Fruit fly (Drosophila melanogaster) whole organism, embryonic: ENCODE results near the gene CG14342.
A peak's percentile ranks its signal among the peaks of the same experiment; 100 is the strongest.

Experiments
- Ada2b ChIP-seq: fragments of 200-800 bp; sonication (Bioruptor generic); IDR thresholded peaks from 2 replicates; pipeline ENCODE4 v1.3.6; 2022; ENCODE audit warnings: missing biosample characterization, missing genetic modification characterization
- Atf3 ChIP-seq: fragments of 200-800 bp; sonication (Bioruptor generic); optimal IDR thresholded peaks from 3 replicates; lab custom pipeline; 2016; ENCODE audit warnings: missing biosample characterization, missing genetic modification characterization
- BEAF-32 ChIP-seq: fragments of 200-800 bp; sonication (Bioruptor generic); optimal IDR thresholded peaks from 3 replicates; lab custom pipeline; 2017; ENCODE audit warnings: missing biosample characterization, missing genetic modification characterization, mild to moderate bottlenecking, moderate library complexity, missing genetic modification reagents
- CG12104 ChIP-seq: fragments of 200-800 bp; sonication (Bioruptor generic); optimal IDR thresholded peaks from 3 replicates; lab custom pipeline; 2016; ENCODE audit warnings: missing biosample characterization, missing genetic modification characterization
- CG12155 ChIP-seq: fragments of 200-800 bp; sonication (Bioruptor generic); optimal IDR thresholded peaks from 3 replicates; lab custom pipeline; 2016; ENCODE audit warnings: missing biosample characterization, missing genetic modification characterization
- CG12299 ChIP-seq: fragments of 200-800 bp; sonication (Bioruptor generic); optimal IDR thresholded peaks from 2 replicates; lab custom pipeline; 2018; ENCODE audit warnings: missing biosample characterization, mild to moderate bottlenecking, missing genetic modification characterization
- CG12659 ChIP-seq: fragments of 200-800 bp; sonication (Bioruptor generic); optimal IDR thresholded peaks from 3 replicates; lab custom pipeline; 2017; ENCODE audit warnings: mild to moderate bottlenecking, missing biosample characterization, missing genetic modification reagents, missing genetic modification characterization
- CG15514 ChIP-seq: fragments of 200-800 bp; sonication (Bioruptor generic); optimal IDR thresholded peaks from 3 replicates; lab custom pipeline; 2017; ENCODE audit warnings: missing biosample characterization, missing genetic modification characterization, mild to moderate bottlenecking, moderate library complexity, missing genetic modification reagents
- CG17385 ChIP-seq: fragments of 200-800 bp; sonication (Bioruptor generic); optimal IDR thresholded peaks from 3 replicates; lab custom pipeline; 2018; ENCODE audit warnings: missing biosample characterization, mild to moderate bottlenecking, missing genetic modification characterization
- CG17912 ChIP-seq: fragments of 200-800 bp; sonication (Bioruptor generic); optimal IDR thresholded peaks from 2 replicates; lab custom pipeline; 2018; ENCODE audit warnings: missing biosample characterization, mild to moderate bottlenecking, missing genetic modification characterization
- CG2120 ChIP-seq: fragments of 200-800 bp; sonication (Bioruptor generic); optimal IDR thresholded peaks from 3 replicates; lab custom pipeline; 2016; ENCODE audit warnings: missing biosample characterization, missing genetic modification characterization
- CG31388 ChIP-seq: fragments of 200-800 bp; sonication (Bioruptor generic); optimal IDR thresholded peaks from 2 replicates; lab custom pipeline; 2016; ENCODE audit warnings: missing biosample characterization, missing genetic modification characterization
- CG32532 ChIP-seq: fragments of 200-800 bp; sonication (Bioruptor generic); IDR thresholded peaks from 2 replicates; pipeline ENCODE4 v1.3.6; 2022; ENCODE audit warnings: missing biosample characterization, missing genetic modification characterization
- CG34422 ChIP-seq: fragments of 200-800 bp; sonication (Bioruptor generic); IDR thresholded peaks from 3 replicates; pipeline ENCODE4 v1.3.6; 2022; ENCODE audit warnings: missing biosample characterization, missing genetic modification characterization
- CG3838 ChIP-seq: fragments of 200-800 bp; sonication (Bioruptor generic); optimal IDR thresholded peaks from 3 replicates; lab custom pipeline; 2016; ENCODE audit warnings: missing biosample characterization, missing genetic modification characterization
- CG6689 ChIP-seq: fragments of 200-800 bp; sonication (Bioruptor generic); IDR thresholded peaks from 2 replicates; pipeline ENCODE4 v1.3.6; 2022; ENCODE audit warnings: missing biosample characterization, missing genetic modification characterization
- CG8281 ChIP-seq: fragments of 200-800 bp; sonication (Bioruptor generic); optimal IDR thresholded peaks from 2 replicates; lab custom pipeline; 2018; ENCODE audit warnings: missing biosample characterization, mild to moderate bottlenecking, missing genetic modification characterization, moderate library complexity
- CG8388 ChIP-seq: fragments of 200-800 bp; sonication (Bioruptor generic); optimal IDR thresholded peaks from 2 replicates; lab custom pipeline; 2019; ENCODE audit warnings: missing biosample characterization, mild to moderate bottlenecking, missing genetic modification characterization, moderate library complexity
- CG8944 ChIP-seq: fragments of 200-800 bp; sonication (Bioruptor generic); optimal IDR thresholded peaks from 3 replicates; lab custom pipeline; 2016; ENCODE audit warnings: missing biosample characterization, missing genetic modification characterization
- CHES-1-like ChIP-seq: fragments of 200-800 bp; sonication (Bioruptor generic); optimal IDR thresholded peaks from 2 replicates; lab custom pipeline; 2016; ENCODE audit warnings: missing biosample characterization, missing genetic modification characterization
- Elba2 ChIP-seq: fragments of 200-800 bp; sonication (Bioruptor generic); optimal IDR thresholded peaks from 3 replicates; lab custom pipeline; 2016; ENCODE audit warnings: missing biosample characterization, missing genetic modification characterization
- Fer1 ChIP-seq: fragments of 200-800 bp; sonication (Bioruptor generic); optimal IDR thresholded peaks from 2 replicates; lab custom pipeline; 2017; ENCODE audit warnings: missing biosample characterization, mild to moderate bottlenecking, missing genetic modification characterization
- HLH54F ChIP-seq: fragments of 200-800 bp; sonication (Bioruptor generic); optimal IDR thresholded peaks from 3 replicates; lab custom pipeline; 2016; ENCODE audit warnings: missing biosample characterization, missing genetic modification characterization
- Lhr ChIP-seq: fragments of 200-800 bp; sonication (Bioruptor generic); optimal IDR thresholded peaks from 3 replicates; lab custom pipeline; 2017; ENCODE audit warnings: mild to moderate bottlenecking, missing biosample characterization, missing genetic modification reagents, missing genetic modification characterization
- NFAT ChIP-seq: fragments of 200-800 bp; sonication (Bioruptor generic); IDR thresholded peaks from 2 replicates; pipeline ENCODE4 v1.3.6; 2022; ENCODE audit warnings: missing biosample characterization, missing genetic modification characterization
- Oli ChIP-seq: fragments of 200-800 bp; sonication (Bioruptor generic); optimal IDR thresholded peaks from 2 replicates; lab custom pipeline; 2018; ENCODE audit warnings: missing biosample characterization, mild to moderate bottlenecking, missing genetic modification characterization, moderate library complexity
- PHDP ChIP-seq: fragments of 200-800 bp; sonication (Bioruptor generic); optimal IDR thresholded peaks from 3 replicates; lab custom pipeline; 2018; ENCODE audit warnings: missing biosample characterization, mild to moderate bottlenecking, missing genetic modification characterization, moderate library complexity
- Ssrp ChIP-seq: fragments of 200-800 bp; sonication (Bioruptor generic); optimal IDR thresholded peaks from 2 replicates; lab custom pipeline; 2018; ENCODE audit warnings: missing biosample characterization, mild to moderate bottlenecking, missing genetic modification characterization, moderate library complexity
- Trl ChIP-seq, 3 experiments: fragments of >200 bp in 2 of 3; fragments of 200-800 bp in 1 of 3; sonication (Bioruptor generic) in 1 of 3; optimal IDR thresholded peaks; 2 replicates in 1 of 3; 3 replicates in 2 of 3; lab custom pipeline; 2016 to 2017; ENCODE audit warnings: missing biosample characterization in 1 of 3, missing genetic modification characterization in 1 of 3
- aop ChIP-seq: fragments of 200-800 bp; sonication (Bioruptor generic); IDR thresholded peaks from 2 replicates; pipeline ENCODE4 v1.3.6; 2022; ENCODE audit warnings: missing biosample characterization, missing genetic modification characterization
- bcd ChIP-seq: fragments of 200-800 bp; sonication (Bioruptor generic); optimal IDR thresholded peaks from 2 replicates; lab custom pipeline; 2017; ENCODE audit warnings: missing biosample characterization, mild to moderate bottlenecking, missing genetic modification characterization
- bowl ChIP-seq: fragments of 200-800 bp; sonication (Bioruptor generic); IDR thresholded peaks from 2 replicates; pipeline ENCODE4 v1.3.6; 2022; ENCODE audit warnings: missing biosample characterization, missing genetic modification characterization
- chinmo ChIP-seq: fragments of 200-800 bp; sonication (Bioruptor generic); IDR thresholded peaks from 4 replicates; pipeline ENCODE4 v1.3.6; 2022; ENCODE audit warnings: missing biosample characterization, missing genetic modification characterization; ENCODE audit not compliant: partially characterized antibody
- croc ChIP-seq: fragments of 200-800 bp; sonication (Bioruptor generic); conservative IDR thresholded peaks from 3 replicates; pipeline ENCODE4 v1.3.6; 2022; ENCODE audit warnings: missing biosample characterization, missing genetic modification characterization
- da ChIP-seq: fragments of 200-800 bp; sonication (Bioruptor generic); optimal IDR thresholded peaks from 2 replicates; lab custom pipeline; 2016; ENCODE audit warnings: missing biosample characterization, missing genetic modification characterization
- ewg ChIP-seq: fragments of 200-800 bp; sonication (Bioruptor generic); optimal IDR thresholded peaks from 3 replicates; lab custom pipeline; 2017; ENCODE audit warnings: mild to moderate bottlenecking, missing biosample characterization, missing genetic modification reagents, missing genetic modification characterization
- eyg ChIP-seq: fragments of 200-800 bp; sonication (Bioruptor generic); optimal IDR thresholded peaks from 3 replicates; lab custom pipeline; 2016; ENCODE audit warnings: missing biosample characterization, missing genetic modification characterization
- fd96Cb ChIP-seq: fragments of 200-800 bp; sonication (Bioruptor generic); optimal IDR thresholded peaks from 2 replicates; lab custom pipeline; 2018; ENCODE audit warnings: missing biosample characterization, mild to moderate bottlenecking, missing genetic modification characterization, moderate library complexity
- insv ChIP-seq, 2 experiments: fragments of 200-800 bp; sonication (Bioruptor generic); optimal IDR thresholded peaks; 3 replicates each; lab custom pipeline; 2016 to 2018; ENCODE audit warnings: missing biosample characterization in 2 of 2, missing genetic modification characterization in 2 of 2
- mirr ChIP-seq: fragments of 200-800 bp; sonication (Bioruptor generic); optimal IDR thresholded peaks from 3 replicates; lab custom pipeline; 2018; ENCODE audit warnings: missing biosample characterization, mild to moderate bottlenecking, missing genetic modification characterization
- pzg ChIP-seq: fragments of 200-800 bp; sonication (Bioruptor generic); optimal IDR thresholded peaks from 3 replicates; lab custom pipeline; 2018; ENCODE audit warnings: missing biosample characterization, mild to moderate bottlenecking, missing genetic modification characterization, moderate library complexity
- ranshi ChIP-seq: fragments of 200-800 bp; sonication (Bioruptor generic); IDR thresholded peaks from 2 replicates; pipeline ENCODE4 v1.3.6; 2022; ENCODE audit warnings: missing biosample characterization, missing genetic modification characterization
- schlank ChIP-seq: fragments of 200-800 bp; sonication (Bioruptor generic); optimal IDR thresholded peaks from 2 replicates; lab custom pipeline; 2018; ENCODE audit warnings: missing biosample characterization, mild to moderate bottlenecking, missing genetic modification characterization
- slp2 ChIP-seq: fragments of 200-800 bp; sonication (Bioruptor generic); optimal IDR thresholded peaks from 2 replicates; lab custom pipeline; 2016; ENCODE audit warnings: missing biosample characterization, missing genetic modification characterization
- ssp ChIP-seq: fragments of 200-800 bp; sonication (Bioruptor generic); IDR thresholded peaks from 2 replicates; pipeline ENCODE4 v1.3.6; 2022; ENCODE audit warnings: missing biosample characterization, missing genetic modification characterization
- sug ChIP-seq: fragments of 200-800 bp; optimal IDR thresholded peaks from 2 replicates; lab custom pipeline; 2019; ENCODE audit warnings: missing biosample characterization, mild to moderate bottlenecking, missing genetic modification characterization, moderate library complexity
- trem ChIP-seq: fragments of 200-800 bp; optimal IDR thresholded peaks from 3 replicates; lab custom pipeline; 2019; ENCODE audit warnings: missing biosample characterization, mild to moderate bottlenecking, missing genetic modification characterization, moderate library complexity
- unpg ChIP-seq: fragments of 200-800 bp; sonication (Bioruptor generic); optimal IDR thresholded peaks from 3 replicates; lab custom pipeline; 2018; ENCODE audit warnings: missing biosample characterization, mild to moderate bottlenecking, missing genetic modification characterization, moderate library complexity

The CG14342 gene

DNA sequence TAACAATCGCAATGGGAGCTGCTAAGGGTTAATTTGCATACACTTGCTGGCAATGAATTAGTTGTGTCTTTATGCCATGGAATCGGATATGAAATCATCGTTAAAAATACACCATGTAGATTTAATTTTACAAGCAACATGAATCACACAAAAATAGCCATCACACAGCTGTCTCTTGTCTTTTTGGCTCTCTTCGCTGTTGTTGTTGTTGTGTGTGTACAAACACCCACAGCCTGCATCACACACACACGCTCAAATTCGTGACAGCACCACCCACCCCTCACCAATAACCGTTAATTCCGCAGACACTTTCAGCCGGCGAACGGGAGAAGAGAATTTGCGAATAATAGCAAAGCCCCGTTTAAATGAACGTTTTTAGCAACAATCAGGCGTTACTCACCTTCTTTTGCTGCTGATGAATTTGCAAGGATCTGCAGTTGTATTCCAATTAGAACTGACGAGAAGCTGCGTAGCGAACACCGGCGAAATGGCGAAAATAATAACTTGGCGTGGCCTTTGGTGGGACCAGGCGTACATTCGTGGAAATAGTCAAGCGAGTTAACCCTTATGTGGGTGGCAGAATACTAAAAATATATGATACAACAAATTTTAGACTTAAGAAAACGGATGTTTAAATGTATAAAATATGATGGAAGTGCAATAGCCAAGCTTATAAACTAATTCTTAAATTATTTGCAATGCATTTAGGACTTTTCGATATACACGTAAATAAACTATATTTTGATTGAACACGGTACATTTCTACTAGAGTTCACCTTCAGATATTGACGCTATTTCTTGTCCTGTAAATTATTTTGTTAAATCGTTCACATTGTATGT, 46.1 kb upstream of the CG14342 start, which contains the start of gene capt:
capt (minus strand) TSS at position 584 of the 840 bp plus-strand sequence.
- TF ChIP-seq ranshi (GFP tag; lab: Robert Waterston, UW) (peak; percentile 20; the same call in 1 of the 2 replicates), CG8388 (GFP tag; lab: Kevin White, UChicago) (peak; percentile 10), croc (GFP tag; lab: Robert Waterston, UW) (no peak), CG6689 (peak; percentile 68), CG17912 (GFP tag; lab: Kevin White, UChicago) (no peak), CG8281 (tag; lab: Kevin White, UChicago) (no peak), trem (tag; lab: Kevin White, UChicago) (peak; percentile 9), Lhr (GFP tag; lab: Kevin White, UChicago) (peak; percentile 12), da (GFP tag; lab: Kevin White, UChicago) (no peak), CG12299 (tag; lab: Kevin White, UChicago) (no peak), pzg (GFP tag; lab: Kevin White, UChicago) (peak; percentile 39), CG12104 (peak; percentile 65), CG32532 (peak; percentile 41; the same call in 1 of the 2 replicates), Trl (optimal IDR thresholded peaks at IDR 0.05; lab: Kevin White, UChicago) (peak in 1 of 2 experiments; percentile 30), Trl (GFP tag; optimal IDR thresholded peaks at IDR 0.05; lab: Kevin White, UChicago) (no peak), CG17385 (GFP tag; lab: Kevin White, UChicago) (peak; percentile 10), bowl (GFP tag; lab: Robert Waterston, UW) (no peak), CHES-1-like (no peak), PHDP (tag; lab: Kevin White, UChicago) (peak; percentile 35), CG3838 (GFP tag; lab: Kevin White, UChicago) (no peak), CG12155 (GFP tag; lab: Kevin White, UChicago) (peak; percentile 72), Ssrp (tag; lab: Kevin White, UChicago) (peak; percentile 22), Elba2 (GFP tag; lab: Kevin White, UChicago) (peak; percentile 79), Fer1 (peak; percentile 10), eyg (no peak), bcd (GFP tag; lab: Kevin White, UChicago) (peak; percentile 26), chinmo (peak; percentile 82; the same call in 1 of the 4 replicates), insv (GFP tag; optimal IDR thresholded peaks at IDR 0.05; lab: Kevin White, UChicago) (peak; percentile 51 to 85), slp2 (peak; percentile 18), Atf3 (GFP tag; lab: Kevin White, UChicago) (no peak), aop (GFP tag; lab: Robert Waterston, UW) (0 out of 2 replicates have a peak, but pooled peaks have one; percentile 8), CG15514 (GFP tag; lab: Kevin White, UChicago) (peak; percentile 50), sug (tag; lab: Kevin White, UChicago) (peak; percentile 38), CG31388 (GFP tag; lab: Kevin White, UChicago) (no peak), HLH54F (GFP tag; lab: Kevin White, UChicago) (peak; percentile 16), ssp (GFP tag; lab: Robert Waterston, UW) (peak; percentile 41), schlank (tag; lab: Kevin White, UChicago) (peak; percentile 27), NFAT (GFP tag; lab: Robert Waterston, UW) (peak; percentile 45; the same call in 1 of the 2 replicates), ewg (GFP tag; lab: Kevin White, UChicago) (peak; percentile 5), BEAF-32 (GFP tag; lab: Kevin White, UChicago) (peak; percentile 24), CG34422 (GFP tag; lab: Robert Waterston, UW) (peak; percentile 95), CG2120 (GFP tag; lab: Kevin White, UChicago) (peak; percentile 74), CG8944 (GFP tag; lab: Kevin White, UChicago) (no peak), CG12659 (GFP tag; lab: Kevin White, UChicago) (peak; percentile 28), fd96Cb (tag; lab: Kevin White, UChicago) (peak; percentile 11), Oli (tag; lab: Kevin White, UChicago) (peak; percentile 34), Ada2b (GFP tag; lab: Robert Waterston, UW) (peak; percentile 34; the same call in 1 of the 2 replicates), mirr (GFP tag; lab: Kevin White, UChicago) (no peak), unpg (GFP tag; lab: Kevin White, UChicago) (peak; percentile 2)
